Worm (Caenorhabditis elegans) whole organism, young adult: Measurements from ENCODE around the gene F22B5.4.

Experiments used
- B0019.2 ChIP-seq: fragments of 200-800 bp; sonication (Bioruptor generic); conservative IDR thresholded peaks from 2 replicates; pipeline ENCODE4 v1.3.6; 2022; ENCODE audit warnings: missing genetic modification reagents, missing genetic modification characterization, missing compliant biosample characterization
- B0035.1 ChIP-seq: sonication (generic microtip); optimal IDR thresholded peaks from 2 replicates; lab custom pipeline; 2016; ENCODE audit warnings: missing genetic modification characterization, mild to moderate bottlenecking, missing compliant biosample characterization, missing genotype, missing genetic modification reagents
- C06A6.2 ChIP-seq: fragments of 200-800 bp; sonication (Bioruptor generic); conservative IDR thresholded peaks from 2 replicates; pipeline ENCODE4 v1.3.6; 2022; ENCODE audit warnings: missing genetic modification characterization, missing compliant biosample characterization
- C17E4.6 ChIP-seq: fragments of 200-800 bp; sonication (Bioruptor generic); IDR thresholded peaks from 2 replicates; pipeline ENCODE4 v1.3.6; 2022; ENCODE audit warnings: missing genetic modification reagents, missing genetic modification characterization, missing compliant biosample characterization
- F37B4.10 ChIP-seq: fragments of 200-800 bp; sonication (Bioruptor generic); IDR thresholded peaks from 2 replicates; pipeline ENCODE4 v1.3.6; 2022; ENCODE audit warnings: missing genetic modification characterization, missing compliant biosample characterization
- F39B2.1 ChIP-seq: fragments of 200-800 bp; sonication (Bioruptor generic); IDR thresholded peaks from 2 replicates; pipeline ENCODE4 v1.3.6; 2022; ENCODE audit warnings: missing genetic modification reagents, missing genetic modification characterization, missing compliant biosample characterization
- F55B11.4 ChIP-seq: sonication (generic microtip); optimal IDR thresholded peaks from 2 replicates; lab custom pipeline; 2016; ENCODE audit warnings: missing compliant biosample characterization, missing genetic modification characterization, borderline replicate concordance; ENCODE audit not compliant: insufficient read depth
- F57A8.1 ChIP-seq: fragments of 200-800 bp; sonication (Bioruptor generic); optimal IDR thresholded peaks from 2 replicates; lab custom pipeline; 2018; ENCODE audit warnings: mild to moderate bottlenecking, missing genetic modification characterization, moderate library complexity, missing compliant biosample characterization
- F57C9.4 ChIP-seq: sonication (generic microtip); optimal IDR thresholded peaks from 2 replicates; lab custom pipeline; 2017; ENCODE audit warnings: mild to moderate bottlenecking, missing genetic modification characterization, missing compliant biosample characterization
- Y53F4B.3 ChIP-seq: fragments of 200-800 bp; sonication (Bioruptor generic); IDR thresholded peaks from 2 replicates; pipeline ENCODE4 v1.3.6; 2022; ENCODE audit warnings: missing genetic modification reagents, missing genetic modification characterization, missing compliant biosample characterization
- Y67H2A.10 ChIP-seq: fragments of 200-800 bp; sonication (Bioruptor generic); conservative IDR thresholded peaks from 2 replicates; pipeline ENCODE4 v1.3.6; 2022; ENCODE audit warnings: missing genetic modification reagents, missing genetic modification characterization, missing compliant biosample characterization
- akir-1 ChIP-seq: fragments of 200-800 bp; sonication (Bioruptor generic); optimal IDR thresholded peaks from 2 replicates; lab custom pipeline; 2018; ENCODE audit warnings: mild to moderate bottlenecking, missing genetic modification characterization, moderate library complexity, missing compliant biosample characterization
- ama-1 ChIP-seq, 3 experiments: fragments of 150-350 bp in 1 of 3; sonication (generic microtip) in 2 of 3; optimal IDR thresholded peaks; 2 replicates each; lab custom pipeline; 2014 to 2018; ENCODE audit warnings: missing biosample characterization in 2 of 3, missing genetic modification characterization in 2 of 3, missing genetic modification reagents in 2 of 3
- atf-7 ChIP-seq: sonication (generic microtip); optimal IDR thresholded peaks from 2 replicates; lab custom pipeline; 2017; ENCODE audit warnings: mild to moderate bottlenecking, missing genetic modification characterization, missing compliant biosample characterization
- attf-5 ChIP-seq: fragments of 200-800 bp; sonication (Bioruptor generic); optimal IDR thresholded peaks from 2 replicates; lab custom pipeline; 2018; ENCODE audit warnings: mild to moderate bottlenecking, missing genetic modification characterization, missing compliant biosample characterization
- attf-6 ChIP-seq: fragments of 200-800 bp; sonication (Bioruptor generic); IDR thresholded peaks from 2 replicates; pipeline ENCODE4 v1.3.6; 2022; ENCODE audit warnings: missing genetic modification reagents, missing genetic modification characterization, missing compliant biosample characterization
- cebp-2 ChIP-seq: fragments of 200-800 bp; sonication (Bioruptor generic); IDR thresholded peaks from 2 replicates; pipeline ENCODE4 v1.3.6; 2022; ENCODE audit warnings: missing genetic modification characterization, missing compliant biosample characterization
- ceh-100 ChIP-seq: fragments of 200-800 bp; sonication (Bioruptor generic); IDR thresholded peaks from 2 replicates; pipeline ENCODE4 v1.3.6; 2022; ENCODE audit warnings: missing genetic modification reagents, missing genetic modification characterization, missing compliant biosample characterization
- ceh-27 ChIP-seq: fragments of 200-800 bp; sonication (Bioruptor generic); optimal IDR thresholded peaks from 2 replicates; lab custom pipeline; 2018; ENCODE audit warnings: mild to moderate bottlenecking, missing genetic modification characterization, moderate library complexity, missing compliant biosample characterization
- ceh-91 ChIP-seq: fragments of 200-800 bp; sonication (Bioruptor generic); IDR thresholded peaks from 2 replicates; pipeline ENCODE4 v1.3.6; 2022; ENCODE audit warnings: missing genetic modification reagents, missing genetic modification characterization, missing compliant biosample characterization
- chd-7 ChIP-seq: sonication (generic microtip); optimal IDR thresholded peaks from 2 replicates; lab custom pipeline; 2016; ENCODE audit warnings: mild to moderate bottlenecking, missing genetic modification characterization, moderate library complexity, missing compliant biosample characterization
- dox-1 ChIP-seq: fragments of 200-800 bp; sonication (Bioruptor generic); IDR thresholded peaks from 2 replicates; pipeline ENCODE4 v1.3.6; 2022; ENCODE audit warnings: missing genetic modification reagents, missing genetic modification characterization, missing compliant biosample characterization
- ekl-4 ChIP-seq: fragments of 200-800 bp; sonication (Bioruptor generic); IDR thresholded peaks from 2 replicates; pipeline ENCODE4 v1.3.6; 2022; ENCODE audit warnings: missing genetic modification reagents, missing genetic modification characterization, missing compliant biosample characterization
- fkh-3 ChIP-seq: sonication (generic microtip); optimal IDR thresholded peaks from 2 replicates; lab custom pipeline; 2016; ENCODE audit warnings: mild to moderate bottlenecking, missing genetic modification characterization, missing compliant biosample characterization
- him-1 ChIP-seq: sonication (generic microtip); optimal IDR thresholded peaks from 2 replicates; lab custom pipeline; 2016; ENCODE audit warnings: missing genotype, missing genetic modification reagents, missing genetic modification characterization, missing compliant biosample characterization
- hlh-26 ChIP-seq: fragments of 200-800 bp; sonication (Bioruptor generic); conservative IDR thresholded peaks from 2 replicates; pipeline ENCODE4 v1.3.6; 2022; ENCODE audit warnings: missing genetic modification reagents, missing genetic modification characterization, missing compliant biosample characterization
- hrde-1 ChIP-seq: sonication (generic microtip); optimal IDR thresholded peaks from 2 replicates; lab custom pipeline; 2016; ENCODE audit warnings: missing genetic modification characterization, mild to moderate bottlenecking, missing compliant biosample characterization, moderate library complexity, missing genotype, missing genetic modification reagents, borderline replicate concordance
- hsf-1 ChIP-seq: fragments of 200-800 bp; sonication (Bioruptor generic); IDR thresholded peaks from 2 replicates; pipeline ENCODE4 v1.3.6; 2022; ENCODE audit warnings: missing genetic modification reagents, missing genetic modification characterization, missing compliant biosample characterization
- let-607 ChIP-seq, 2 experiments: fragments of 200-800 bp in 1 of 2; sonication (Bioruptor generic) in 1 of 2; sonication (generic microtip) in 1 of 2; optimal IDR thresholded peaks; 2 replicates each; lab custom pipeline; 2016 to 2018; ENCODE audit warnings: mild to moderate bottlenecking in 2 of 2, missing compliant biosample characterization in 2 of 2, missing genetic modification characterization in 2 of 2, moderate library complexity in 2 of 2, missing genotype in 1 of 2
- lin-26 ChIP-seq: fragments of 200-800 bp; sonication (Bioruptor generic); IDR thresholded peaks from 2 replicates; pipeline ENCODE4 v1.3.6; 2022; ENCODE audit warnings: missing genetic modification reagents, missing genetic modification characterization, missing compliant biosample characterization
- lin-35 ChIP-seq, 3 experiments: fragments of 150-350 bp in 2 of 3; sonication (generic microtip) in 1 of 3; optimal IDR thresholded peaks; 2 replicates each; lab custom pipeline; 2014 to 2018; ENCODE audit warnings: missing biosample characterization in 3 of 3, missing genetic modification characterization in 3 of 3, missing genetic modification reagents in 3 of 3
- lir-1 ChIP-seq: fragments of 200-800 bp; sonication (Bioruptor generic); conservative IDR thresholded peaks from 2 replicates; pipeline ENCODE4 v1.3.6; 2022; ENCODE audit warnings: missing genetic modification reagents, missing genetic modification characterization, missing compliant biosample characterization
- mxl-1 ChIP-seq: sonication (generic microtip); optimal IDR thresholded peaks from 2 replicates; lab custom pipeline; 2016; ENCODE audit warnings: missing genetic modification characterization, missing compliant biosample characterization
- nhr-120 ChIP-seq: fragments of 200-800 bp; sonication (Bioruptor generic); IDR thresholded peaks from 2 replicates; pipeline ENCODE4 v1.3.6; 2022; ENCODE audit warnings: missing genetic modification characterization, missing compliant biosample characterization
- nhr-80 ChIP-seq: sonication (generic microtip); optimal IDR thresholded peaks from 2 replicates; lab custom pipeline; 2016; ENCODE audit warnings: missing genetic modification characterization, missing compliant biosample characterization
- nhr-90 ChIP-seq: sonication (generic microtip); optimal IDR thresholded peaks from 2 replicates; lab custom pipeline; 2016; ENCODE audit warnings: missing genotype, mild to moderate bottlenecking, missing genetic modification characterization, missing compliant biosample characterization
- rpc-1 ChIP-seq, 2 experiments: fragments of 150-350 bp in 1 of 2; sonication (generic microtip) in 1 of 2; optimal IDR thresholded peaks; 2 replicates each; lab custom pipeline; 2014 to 2018; ENCODE audit warnings: missing biosample characterization in 1 of 2, missing genetic modification characterization in 1 of 2, missing genetic modification reagents in 1 of 2, missing genotype in 1 of 2
- sea-2 ChIP-seq: fragments of 200-800 bp; sonication (Bioruptor generic); IDR thresholded peaks from 2 replicates; pipeline ENCODE4 v1.3.6; 2022; ENCODE audit warnings: missing genetic modification characterization, missing compliant biosample characterization
- somi-1 ChIP-seq: fragments of 200-800 bp; sonication (Bioruptor generic); optimal IDR thresholded peaks from 2 replicates; lab custom pipeline; 2018; ENCODE audit warnings: mild to moderate bottlenecking, missing genetic modification characterization, missing compliant biosample characterization
- tbx-9 ChIP-seq: sonication (generic microtip); optimal IDR thresholded peaks from 2 replicates; lab custom pipeline; 2016; ENCODE audit warnings: borderline replicate concordance, missing genetic modification characterization, inconsistent platforms, missing compliant biosample characterization
- tlf-1 ChIP-seq: fragments of 200-800 bp; sonication (Bioruptor generic); optimal IDR thresholded peaks from 2 replicates; lab custom pipeline; 2018; ENCODE audit warnings: mild to moderate bottlenecking, missing genetic modification characterization, missing compliant biosample characterization
- unc-130 ChIP-seq: sonication (generic microtip); optimal IDR thresholded peaks from 2 replicates; lab custom pipeline; 2016; ENCODE audit warnings: missing genetic modification reagents, missing genetic modification characterization, missing compliant biosample characterization
- unc-62 ChIP-seq: fragments of 150-350 bp; optimal IDR thresholded peaks from 2 replicates; lab custom pipeline; 2014; ENCODE audit warnings: missing biosample characterization, missing genetic modification reagents, missing genetic modification characterization
- ztf-18 ChIP-seq: sonication (generic microtip); optimal IDR thresholded peaks from 2 replicates; lab custom pipeline; 2016; ENCODE audit warnings: missing genotype, mild to moderate bottlenecking, missing genetic modification characterization, missing compliant biosample characterization
- ztf-25 ChIP-seq: fragments of 200-800 bp; sonication (Bioruptor generic); IDR thresholded peaks from 2 replicates; pipeline ENCODE4 v1.3.6; 2022; ENCODE audit warnings: missing genetic modification reagents, missing genetic modification characterization, missing compliant biosample characterization
- ztf-28 ChIP-seq: fragments of 200-800 bp; sonication (Bioruptor generic); IDR thresholded peaks from 2 replicates; pipeline ENCODE4 v1.3.6; 2022; ENCODE audit warnings: missing genetic modification reagents, missing genetic modification characterization, missing compliant biosample characterization
- ztf-3 ChIP-seq: fragments of 200-800 bp; sonication (Bioruptor generic); optimal IDR thresholded peaks from 2 replicates; lab custom pipeline; 2018; ENCODE audit warnings: mild to moderate bottlenecking, missing genetic modification characterization, missing compliant biosample characterization

F22B5.4 gene

DNA sequence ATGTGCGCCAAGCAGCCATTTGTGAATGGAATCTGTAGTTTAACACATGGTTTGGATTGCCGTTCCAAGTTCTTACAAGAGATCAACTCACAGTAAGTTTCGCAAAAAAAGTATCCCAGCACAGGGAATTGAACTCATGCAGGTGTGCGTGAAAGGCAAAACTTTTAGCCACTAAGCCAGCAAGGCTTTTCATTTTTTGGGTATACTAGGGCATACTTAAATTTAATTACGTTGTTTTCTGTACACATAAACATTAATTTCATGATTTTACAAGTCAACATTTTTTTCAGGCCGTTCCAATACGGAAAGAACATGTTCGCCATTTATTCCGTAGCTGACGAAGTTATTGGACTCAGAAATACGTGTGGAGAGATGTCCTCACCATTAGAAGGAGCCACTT lies 8.0 kb upstream of the F22B5.4 start (continued):
- TF ChIP-seq ztf-28 (GFP tag; lab: Robert Waterston, UW) (0 out of 2 replicates have a peak, but pooled peaks have one; percentile 25), unc-130 (GFP tag; lab: Kevin White, UChicago) (peak; percentile 26), mxl-1 (tag; lab: Kevin White, UChicago) (peak; percentile 86), dox-1 (GFP tag; lab: Robert Waterston, UW) (0 out of 2 replicates have a peak, but pooled peaks have one; percentile 27), F57A8.1 (GFP tag; lab: Kevin White, UChicago) (peak; percentile 83), lin-26 (GFP tag; lab: Robert Waterston, UW) (peak; percentile 98), C06A6.2 (GFP tag; lab: Robert Waterston, UW) (0 out of 2 replicates have a peak, but pooled peaks have one; percentile 42), B0035.1 (tag; lab: Kevin White, UChicago) (peak; percentile 69), F39B2.1 (GFP tag; lab: Robert Waterston, UW) (peak; percentile 23; the same call in 1 of the 2 replicates), ceh-91 (no peak), C17E4.6 (GFP tag; lab: Robert Waterston, UW) (peak; percentile 50; the same call in 1 of the 2 replicates), lir-1 (GFP tag; lab: Robert Waterston, UW) (no peak), nhr-80 (tag; lab: Kevin White, UChicago) (peak; percentile 14), akir-1 (GFP tag; lab: Kevin White, UChicago) (no peak), unc-62 (GFP tag; lab: Kevin White, UChicago) (no peak), lin-35 (GFP tag; optimal IDR thresholded peaks at IDR 0.05; lab: Kevin White, UChicago) (peak in 1 of 3 experiments; percentile 56), ama-1 (optimal IDR thresholded peaks at IDR 0.05; lab: Kevin White, UChicago) (no peak), ama-1 (GFP tag; optimal IDR thresholded peaks at IDR 0.05; lab: Kevin White, UChicago) (peak; percentile 87 to 91), him-1 (tag; lab: Kevin White, UChicago) (no peak), somi-1 (peak; percentile 46), F55B11.4 (tag; lab: Kevin White, UChicago) (peak; percentile 15), ztf-18 (tag; lab: Kevin White, UChicago) (peak; percentile 76), tbx-9 (peak; percentile 95), F57C9.4 (peak; percentile 75), chd-7 (tag; lab: Kevin White, UChicago) (peak; percentile 61), rpc-1 (optimal IDR thresholded peaks at IDR 0.05; lab: Kevin White, UChicago) (peak; percentile 97), rpc-1 (tag; optimal IDR thresholded peaks at IDR 0.05; lab: Kevin White, UChicago) (peak; percentile 99), hsf-1 (GFP tag; lab: Robert Waterston, UW) (peak; percentile 81), Y67H2A.10 (no peak), ceh-100 (0 out of 2 replicates have a peak, but pooled peaks have one; percentile 41), hlh-26 (GFP tag; lab: Robert Waterston, UW) (no peak), ceh-27 (peak; percentile 34), ekl-4 (GFP tag; lab: Robert Waterston, UW) (peak; percentile 86), let-607 (tag; optimal IDR thresholded peaks at IDR 0.05; lab: Kevin White, UChicago) (peak; percentile 32 to 36), fkh-3 (tag; lab: Kevin White, UChicago) (peak; percentile 76), hrde-1 (tag; lab: Kevin White, UChicago) (peak; percentile 89), B0019.2 (GFP tag; lab: Robert Waterston, UW) (no peak), ztf-25 (peak; percentile 86; the same call in 1 of the 2 replicates), tlf-1 (GFP tag; lab: Kevin White, UChicago) (peak; percentile 41), cebp-2 (GFP tag; lab: Robert Waterston, UW) (0 out of 2 replicates have a peak, but pooled peaks have one; percentile 84), attf-5 (peak; percentile 65), nhr-120 (GFP tag; lab: Robert Waterston, UW) (peak; percentile 98), sea-2 (GFP tag; lab: Robert Waterston, UW) (0 out of 2 replicates have a peak, but pooled peaks have one; percentile 29), Y53F4B.3 (GFP tag; lab: Robert Waterston, UW) (no peak), ztf-3 (GFP tag; lab: Kevin White, UChicago) (peak; percentile 6), attf-6 (peak; percentile 69; the same call in 1 of the 2 replicates), F37B4.10 (GFP tag; lab: Robert Waterston, UW) (0 out of 2 replicates have a peak, but pooled peaks have one; percentile 75), nhr-90 (tag; lab: Kevin White, UChicago) (peak; percentile 85), atf-7 (peak; percentile 61)
